Worm (Caenorhabditis elegans) whole organism, L3 larva: ENCODE data around the gene srx-114.

ENCODE experiments used
- egl-27 ChIP-seq: sonication (generic microtip); optimal IDR thresholded peaks from 4 replicates; lab custom pipeline; 2017; ENCODE audit warnings: missing biosample characterization, missing genetic modification reagents, missing genetic modification characterization
- fos-1 ChIP-seq: fragments of 150-350 bp; optimal IDR thresholded peaks from 2 replicates; lab custom pipeline; 2014; ENCODE audit warnings: missing biosample characterization, missing genetic modification characterization
- lin-39 ChIP-seq: fragments of 150-350 bp; optimal IDR thresholded peaks from 2 replicates; lab custom pipeline; 2018; ENCODE audit warnings: missing biosample characterization, missing genetic modification reagents, missing genetic modification characterization
- mdl-1 ChIP-seq: fragments of 150-350 bp; optimal IDR thresholded peaks from 2 replicates; lab custom pipeline; 2014; ENCODE audit warnings: missing biosample characterization, missing genetic modification characterization
- nfya-1 ChIP-seq: sonication (generic microtip); optimal IDR thresholded peaks from 2 replicates; lab custom pipeline; 2017; ENCODE audit warnings: missing genetic modification characterization, mild to moderate bottlenecking, missing compliant biosample characterization, antibody characterized with exemption, moderate library complexity; ENCODE audit not compliant: insufficient read depth
- nhr-67 ChIP-seq: fragments of 150-350 bp; optimal IDR thresholded peaks from 2 replicates; lab custom pipeline; 2014; ENCODE audit warnings: missing biosample characterization, missing genetic modification characterization
- nhr-77 ChIP-seq: fragments of 150-350 bp; optimal IDR thresholded peaks from 2 replicates; lab custom pipeline; 2014; ENCODE audit warnings: missing biosample characterization, missing genetic modification characterization
- pha-4 ChIP-seq: fragments of 150-350 bp; optimal IDR thresholded peaks from 2 replicates; lab custom pipeline; 2014; ENCODE audit warnings: missing biosample characterization, missing genetic modification reagents, missing genetic modification characterization
- pqm-1 ChIP-seq: fragments of 150-350 bp; optimal IDR thresholded peaks from 2 replicates; lab custom pipeline; 2017; ENCODE audit warnings: missing biosample characterization, missing genetic modification characterization, inconsistent platforms
- ztf-4 ChIP-seq: fragments of 150-350 bp; optimal IDR thresholded peaks from 2 replicates; lab custom pipeline; 2014; ENCODE audit warnings: missing biosample characterization, missing genetic modification characterization

- TF ChIP-seq fos-1 (tag; lab: Kevin White, UChicago) (no peak), pqm-1 (tag; lab: Kevin White, UChicago) (no peak), nhr-77 (tag; lab: Kevin White, UChicago) (no peak), egl-27 (tag; lab: Kevin White, UChicago) (no peak), mdl-1 (tag; lab: Kevin White, UChicago) (no peak), nhr-67 (tag; lab: Kevin White, UChicago) (no peak), nfya-1 (tag; lab: Kevin White, UChicago) (no peak), pha-4 (tag; lab: Kevin White, UChicago) (no peak), ztf-4 (no peak), lin-39 (tag; lab: Kevin White, UChicago) (no peak)
Measured at ce11 chrII:5459534-5459933, 26.6 kb upstream of the srx-114 start.
